Worm (Caenorhabditis elegans): ENCODE data around the gene tbc-6.

Gene tbc-6

ce11 chrII:6821832-6822231 is 26.1 kb upstream of the tbc-6 start (continued):
- no peak for TF ChIP-seq Y75B8A.6 (GFP tag; IDR thresholded peaks at IDR 0.05)

- TF ChIP-seq zip-2 (tag; optimal IDR thresholded peaks at IDR 0.05) (no peak), dmd-8 (GFP tag; IDR thresholded peaks at IDR 0.05) (no peak), egl-27 (tag; optimal IDR thresholded peaks at IDR 0.05) (no peak), unc-62 (GFP tag; optimal IDR thresholded peaks at IDR 0.05 in 1 of 2) (peak in 1 of 2 experiments; percentile 99), unc-62 (tag; optimal IDR thresholded peaks at IDR 0.05) (no peak), nhr-6 (tag; optimal IDR thresholded peaks at IDR 0.05) (no peak), F10B5.3 (tag; optimal IDR thresholded peaks at IDR 0.05) (no peak), tra-1 (GFP tag; IDR thresholded peaks at IDR 0.05) (peak; percentile 94), Y105C5A.15 (GFP tag; IDR thresholded peaks at IDR 0.05) (no peak), dve-1 (tag; optimal IDR thresholded peaks at IDR 0.05; ENCODE audit: insufficient read depth) (peak; percentile 71), mep-1 (tag; optimal IDR thresholded peaks at IDR 0.05) (peak; percentile 61), Y5F2A.4 (GFP tag; optimal IDR thresholded peaks at IDR 0.05) (no peak), nhr-42 (GFP tag; IDR thresholded peaks at IDR 0.05) (no peak), unc-130 (GFP tag; optimal IDR thresholded peaks at IDR 0.05) (no peak), ctbp-1 (GFP tag; IDR thresholded peaks at IDR 0.05) (no peak), vab-7 (GFP tag; IDR thresholded peaks at IDR 0.05) (no peak), lin-38 (GFP tag; IDR thresholded peaks at IDR 0.05) (no peak), nhr-28 (tag; optimal IDR thresholded peaks at IDR 0.05) (peak; percentile 92), mxl-2 (GFP tag; conservative IDR thresholded peaks at IDR 0.05) (no peak), madf-5 (GFP tag; IDR thresholded peaks at IDR 0.05) (no peak), nhr-76 (tag; optimal IDR thresholded peaks at IDR 0.05) (no peak), T20F7.1 (GFP tag; optimal IDR thresholded peaks at IDR 0.05) (no peak), F37D6.2 (tag; optimal IDR thresholded peaks at IDR 0.05) (no peak), dmd-9 (GFP tag; IDR thresholded peaks at IDR 0.05) (no peak), nhr-25 (tag; optimal IDR thresholded peaks at IDR 0.05; ENCODE audit: borderline replicate concordance, insufficient read depth) (no peak), nhr-10 (tag; optimal IDR thresholded peaks at IDR 0.05) (no peak), mdl-1 (tag; optimal IDR thresholded peaks at IDR 0.05) (peak; percentile 1 to 87), ceh-28 (tag; optimal IDR thresholded peaks at IDR 0.05) (no peak), ztf-11 (tag; optimal IDR thresholded peaks at IDR 0.05) (no peak), ces-1 (GFP tag; optimal IDR thresholded peaks at IDR 0.05) (no peak), zfp-2 (tag; optimal IDR thresholded peaks at IDR 0.05) (no peak), Y48G9A.11 (GFP tag; IDR thresholded peaks at IDR 0.05) (no peak), aly-2 (tag; optimal IDR thresholded peaks at IDR 0.05) (no peak), hmg-1.1 (GFP tag; IDR thresholded peaks at IDR 0.05) (0 out of 2 replicates have a peak, but pooled peaks have one; percentile 20), nhr-48 (tag; optimal IDR thresholded peaks at IDR 0.05) (peak; percentile 78), lin-39 (tag; optimal IDR thresholded peaks at IDR 0.05) (no peak), ama-1 (optimal IDR thresholded peaks at IDR 0.05) (no peak), rbr-2 (tag; optimal IDR thresholded peaks at IDR 0.05) (no peak), mdt-29 (GFP tag; IDR thresholded peaks at IDR 0.05) (no peak), lin-15B (tag; optimal IDR thresholded peaks at IDR 0.05) (no peak), lin-13 (GFP tag; optimal IDR thresholded peaks at IDR 0.05) (no peak), ceh-82 (tag; optimal IDR thresholded peaks at IDR 0.05) (no peak), duxl-1 (tag; optimal IDR thresholded peaks at IDR 0.05; ENCODE audit: poor library complexity) (no peak), nhr-237 (tag; optimal IDR thresholded peaks at IDR 0.05) (no peak), lir-3 (tag; optimal IDR thresholded peaks at IDR 0.05) (no peak), spr-1 (tag; optimal IDR thresholded peaks at IDR 0.05) (no peak), daf-16 (GFP tag; optimal IDR thresholded peaks at IDR 0.05) (peak in 1 of 2 experiments; percentile 44), daf-16 (tag; optimal IDR thresholded peaks at IDR 0.05) (peak; percentile 30), pha-4 (GFP tag; IDR thresholded peaks at IDR 0.05) (no peak), pha-4 (tag; optimal IDR thresholded peaks at IDR 0.05) (no peak), lsy-2 (tag; optimal IDR thresholded peaks at IDR 0.05) (peak; percentile 58 to 64)
These were observed 25.6 kb upstream of the tbc-6 start for ce11 chrII:6822347-6822746.

All from whole organism, L4 larva.